Worm (Caenorhabditis elegans): ENCODE measurements around the gene dnj-10.

Gene dnj-10

ce11 chrIII:8652922-8653321, 22.0 kb downstream of the dnj-10 start (continued):
- TF ChIP-seq nfya-1 (tag; optimal IDR thresholded peaks at IDR 0.05; ENCODE audit: borderline replicate concordance, insufficient read depth) (no peak), Y95B8A.8 (GFP tag; IDR thresholded peaks at IDR 0.05) (no peak), bed-2 (GFP tag; IDR thresholded peaks at IDR 0.05) (no peak), hmg-1.2 (GFP tag; IDR thresholded peaks at IDR 0.05) (peak; percentile 64), nfya-2 (GFP tag; IDR thresholded peaks at IDR 0.05) (no peak), attf-5 (GFP tag; optimal IDR thresholded peaks at IDR 0.05) (no peak), F10E7.11 (tag; optimal IDR thresholded peaks at IDR 0.05) (no peak), tbp1 (GFP tag; optimal IDR thresholded peaks at IDR 0.05) (peak; percentile 89), him-1 (tag; optimal IDR thresholded peaks at IDR 0.05) (no peak), gei-17 (GFP tag; optimal IDR thresholded peaks at IDR 0.05) (no peak), lsy-27 (tag; optimal IDR thresholded peaks at IDR 0.05; ENCODE audit: borderline replicate concordance, insufficient read depth) (no peak), hlh-26 (GFP tag; conservative IDR thresholded peaks at IDR 0.05) (no peak), F57A8.1 (GFP tag; optimal IDR thresholded peaks at IDR 0.05) (no peak), ceh-79 (tag; optimal IDR thresholded peaks at IDR 0.05) (no peak), Y53F4B.3 (GFP tag; IDR thresholded peaks at IDR 0.05) (no peak), ztf-26 (tag; optimal IDR thresholded peaks at IDR 0.05) (peak; percentile 37), rpc-1 (optimal IDR thresholded peaks at IDR 0.05) (peak; percentile 69), rpc-1 (tag; optimal IDR thresholded peaks at IDR 0.05) (peak; percentile 75), atf-7 (tag; optimal IDR thresholded peaks at IDR 0.05) (no peak), nhr-80 (tag; optimal IDR thresholded peaks at IDR 0.05) (no peak), zfh-2 (GFP tag; conservative IDR thresholded peaks at IDR 0.05) (no peak), let-607 (tag; optimal IDR thresholded peaks at IDR 0.05) (peak in 1 of 2 experiments; percentile 18), lir-1 (GFP tag; conservative IDR thresholded peaks at IDR 0.05) (no peak), fkh-3 (tag; optimal IDR thresholded peaks at IDR 0.05) (no peak), T26A5.8 (tag; optimal IDR thresholded peaks at IDR 0.05) (no peak), cebp-1 (GFP tag; IDR thresholded peaks at IDR 0.05) (no peak), cebp-1 (tag; optimal IDR thresholded peaks at IDR 0.05) (peak; percentile 29), ztf-22 (GFP tag; optimal IDR thresholded peaks at IDR 0.05) (no peak), ztf-25 (GFP tag; IDR thresholded peaks at IDR 0.05) (no peak), hrde-1 (tag; optimal IDR thresholded peaks at IDR 0.05; ENCODE audit: borderline replicate concordance) (no peak), lin-26 (GFP tag; IDR thresholded peaks at IDR 0.05) (peak; percentile 75), xnd-1 (tag; optimal IDR thresholded peaks at IDR 0.05) (no peak), F23B12.7 (tag; optimal IDR thresholded peaks at IDR 0.05; ENCODE audit: insufficient read depth) (peak; percentile 62), athp-1 (tag; optimal IDR thresholded peaks at IDR 0.05) (no peak), F52B5.7 (tag; optimal IDR thresholded peaks at IDR 0.05) (peak; percentile 39), rcor-1 (GFP tag; IDR thresholded peaks at IDR 0.05) (0 out of 2 replicates have a peak, but pooled peaks have one; percentile 29), hlh-12 (tag; optimal IDR thresholded peaks at IDR 0.05) (no peak), nhr-179 (tag; optimal IDR thresholded peaks at IDR 0.05) (no peak), mes-4 (tag; optimal IDR thresholded peaks at IDR 0.05) (no peak), snpc-1.1 (tag; optimal IDR thresholded peaks at IDR 0.05; ENCODE audit: insufficient read depth) (peak; percentile 14), unc-62 (GFP tag; optimal IDR thresholded peaks at IDR 0.05) (no peak), Y67H2A.10 (GFP tag; conservative IDR thresholded peaks at IDR 0.05) (no peak), sptf-2 (GFP tag; optimal IDR thresholded peaks at IDR 0.05) (no peak), F55B11.4 (tag; optimal IDR thresholded peaks at IDR 0.05; ENCODE audit: borderline replicate concordance, insufficient read depth) (no peak), ceh-100 (GFP tag; IDR thresholded peaks at IDR 0.05) (no peak)

Measured in whole organism, young adult.